Worm (Caenorhabditis elegans) whole organism, L4 larva: ENCODE data around the gene dars-2.

Experiments used
- F10B5.3 ChIP-seq: sonication (generic microtip); optimal IDR thresholded peaks from 2 replicates; lab custom pipeline; 2016; ENCODE audit warnings: mild to moderate bottlenecking, missing genetic modification characterization, missing compliant biosample characterization
- F26F4.8 ChIP-seq: fragments of 200-800 bp; sonication (Bioruptor generic); conservative IDR thresholded peaks from 2 replicates; pipeline ENCODE4 v1.3.6; 2022; ENCODE audit warnings: missing genetic modification characterization, missing compliant biosample characterization
- F49E8.2 ChIP-seq: sonication (generic microtip); optimal IDR thresholded peaks from 2 replicates; lab custom pipeline; 2016; ENCODE audit warnings: missing compliant biosample characterization, mild to moderate bottlenecking, missing genetic modification characterization, borderline replicate concordance
- R02D3.7 ChIP-seq: fragments of 150-350 bp; sonication (generic microtip); optimal IDR thresholded peaks from 3 replicates; lab custom pipeline; 2014; ENCODE audit warnings: missing biosample characterization, missing genetic modification characterization
- T26A8.4 ChIP-seq: fragments of 200-800 bp; sonication (Bioruptor generic); IDR thresholded peaks from 2 replicates; pipeline ENCODE4 v1.3.6; 2022; ENCODE audit warnings: missing genetic modification characterization, missing compliant biosample characterization
- Y105C5A.15 ChIP-seq: fragments of 200-800 bp; sonication (Bioruptor generic); IDR thresholded peaks from 2 replicates; pipeline ENCODE4 v1.3.6; 2022; ENCODE audit warnings: missing genetic modification characterization, missing compliant biosample characterization
- Y75B8A.6 ChIP-seq: fragments of 200-800 bp; sonication (Bioruptor generic); IDR thresholded peaks from 2 replicates; pipeline ENCODE4 v1.3.6; 2022; ENCODE audit warnings: missing genetic modification reagents, missing genetic modification characterization, missing compliant biosample characterization
- ZK337.2 ChIP-seq: fragments of 200-800 bp; sonication (Bioruptor generic); IDR thresholded peaks from 2 replicates; pipeline ENCODE4 v1.3.6; 2022; ENCODE audit warnings: missing genetic modification reagents, missing genetic modification characterization, missing compliant biosample characterization
- ZK546.5 ChIP-seq, 2 experiments: sonication (generic microtip); optimal IDR thresholded peaks; 2 replicates each; lab custom pipeline; 2017; ENCODE audit warnings: missing biosample characterization in 2 of 2, missing genetic modification characterization in 2 of 2
- aly-2 ChIP-seq: sonication (generic microtip); optimal IDR thresholded peaks from 2 replicates; lab custom pipeline; 2018; ENCODE audit warnings: missing biosample characterization, missing genetic modification characterization
- ceh-20 ChIP-seq: fragments of 200-800 bp; sonication (Bioruptor generic); IDR thresholded peaks from 2 replicates; pipeline ENCODE4 v1.3.6; 2022; ENCODE audit warnings: missing genetic modification reagents, missing genetic modification characterization, missing compliant biosample characterization
- ceh-32 ChIP-seq: sonication (generic microtip); optimal IDR thresholded peaks from 2 replicates; lab custom pipeline; 2016; ENCODE audit warnings: mild to moderate bottlenecking, missing genetic modification characterization, missing compliant biosample characterization; ENCODE audit not compliant: poor library complexity
- ceh-44 ChIP-seq: fragments of 200-800 bp; sonication (Bioruptor generic); IDR thresholded peaks from 2 replicates; pipeline ENCODE4 v1.3.6; 2022; ENCODE audit warnings: missing genetic modification reagents, missing genetic modification characterization, missing compliant biosample characterization
- ceh-62 ChIP-seq: sonication (generic microtip); optimal IDR thresholded peaks from 2 replicates; lab custom pipeline; 2017; ENCODE audit warnings: missing biosample characterization, missing genetic modification characterization
- ces-1 ChIP-seq: fragments of 150-350 bp; sonication (generic microtip); optimal IDR thresholded peaks from 4 replicates; lab custom pipeline; 2014; ENCODE audit warnings: missing biosample characterization, missing genetic modification reagents, missing genetic modification characterization
- daf-8 ChIP-seq: fragments of 200-800 bp; sonication (Bioruptor generic); IDR thresholded peaks from 2 replicates; pipeline ENCODE4 v1.3.6; 2022; ENCODE audit warnings: missing genetic modification characterization, missing compliant biosample characterization
- dmd-6 ChIP-seq: fragments of 200-800 bp; sonication (Bioruptor generic); IDR thresholded peaks from 2 replicates; pipeline ENCODE4 v1.3.6; 2022; ENCODE audit warnings: missing genetic modification reagents, missing genetic modification characterization, missing compliant biosample characterization
- dmd-8 ChIP-seq: fragments of 200-800 bp; sonication (Bioruptor generic); IDR thresholded peaks from 2 replicates; pipeline ENCODE4 v1.3.6; 2022; ENCODE audit warnings: missing genetic modification characterization, missing compliant biosample characterization
- duxl-1 ChIP-seq: sonication (generic microtip); optimal IDR thresholded peaks from 2 replicates; lab custom pipeline; 2016; ENCODE audit warnings: mild to moderate bottlenecking, missing genetic modification characterization, moderate library complexity, missing compliant biosample characterization; ENCODE audit not compliant: poor library complexity
- egl-27 ChIP-seq: sonication (generic microtip); optimal IDR thresholded peaks from 3 replicates; lab custom pipeline; 2017; ENCODE audit warnings: missing biosample characterization, missing genetic modification reagents, missing genetic modification characterization
- egl-43 ChIP-seq: fragments of 200-800 bp; sonication (Bioruptor generic); IDR thresholded peaks from 2 replicates; pipeline ENCODE4 v1.3.6; 2022; ENCODE audit warnings: missing genetic modification reagents, missing genetic modification characterization, missing compliant biosample characterization
- fkh-10 ChIP-seq: fragments of 150-350 bp; optimal IDR thresholded peaks from 2 replicates; lab custom pipeline; 2014; ENCODE audit warnings: missing biosample characterization, missing genetic modification reagents, missing genetic modification characterization
- fos-1 ChIP-seq: fragments of 150-350 bp; optimal IDR thresholded peaks from 2 replicates; lab custom pipeline; 2014; ENCODE audit warnings: missing biosample characterization, missing genetic modification characterization
- gei-8 ChIP-seq: fragments of 200-800 bp; sonication (Bioruptor generic); optimal IDR thresholded peaks from 2 replicates; lab custom pipeline; 2018; ENCODE audit warnings: mild to moderate bottlenecking, missing genetic modification characterization, missing compliant biosample characterization
- jun-1 ChIP-seq: fragments of 150-350 bp; optimal IDR thresholded peaks from 2 replicates; lab custom pipeline; 2014; ENCODE audit warnings: missing biosample characterization, missing genetic modification reagents, missing genetic modification characterization
- lim-7 ChIP-seq: fragments of 200-800 bp; sonication (Bioruptor generic); IDR thresholded peaks from 2 replicates; pipeline ENCODE4 v1.3.6; 2022; ENCODE audit warnings: missing genetic modification characterization, missing compliant biosample characterization
- lin-38 ChIP-seq: fragments of 200-800 bp; sonication (Bioruptor generic); IDR thresholded peaks from 2 replicates; pipeline ENCODE4 v1.3.6; 2022; ENCODE audit warnings: missing genetic modification reagents, missing genetic modification characterization, missing compliant biosample characterization
- lin-39 ChIP-seq: fragments of 150-350 bp; optimal IDR thresholded peaks from 2 replicates; lab custom pipeline; 2014; ENCODE audit warnings: missing biosample characterization, missing genetic modification reagents, missing genetic modification characterization
- madf-5 ChIP-seq, 2 experiments: fragments of 200-800 bp; sonication (Bioruptor generic); IDR thresholded peaks; 2 replicates each; pipeline ENCODE4 v1.3.6; 2022; ENCODE audit warnings: missing compliant biosample characterization in 2 of 2, missing genetic modification characterization in 2 of 2
- mdt-29 ChIP-seq: fragments of 200-800 bp; sonication (Bioruptor generic); IDR thresholded peaks from 2 replicates; pipeline ENCODE4 v1.3.6; 2022; ENCODE audit warnings: missing genetic modification reagents, missing genetic modification characterization, missing compliant biosample characterization
- mes-2 ChIP-seq: sonication (generic microtip); optimal IDR thresholded peaks from 2 replicates; lab custom pipeline; 2016; ENCODE audit warnings: missing genotype, mild to moderate bottlenecking, missing genetic modification characterization, missing compliant biosample characterization; ENCODE audit not compliant: poor library complexity, severe bottlenecking
- nhr-102 ChIP-seq: sonication (generic microtip); optimal IDR thresholded peaks from 2 replicates; lab custom pipeline; 2016; ENCODE audit warnings: mild to moderate bottlenecking, missing genetic modification characterization, moderate library complexity, missing compliant biosample characterization
- nhr-111 ChIP-seq: fragments of 200-800 bp; sonication (Bioruptor generic); optimal IDR thresholded peaks from 2 replicates; lab custom pipeline; 2018; ENCODE audit warnings: mild to moderate bottlenecking, missing genetic modification characterization, missing compliant biosample characterization
- nhr-25 ChIP-seq: sonication (generic microtip); optimal IDR thresholded peaks from 2 replicates; lab custom pipeline; 2017; ENCODE audit warnings: missing genetic modification characterization, mild to moderate bottlenecking, missing compliant biosample characterization, antibody characterized with exemption, moderate library complexity, borderline replicate concordance; ENCODE audit not compliant: insufficient read depth
- nhr-41 ChIP-seq: fragments of 200-800 bp; sonication (Bioruptor generic); IDR thresholded peaks from 2 replicates; pipeline ENCODE4 v1.3.6; 2022; ENCODE audit warnings: missing genetic modification reagents, missing genetic modification characterization, missing compliant biosample characterization
- nhr-6 ChIP-seq: fragments of 150-350 bp; optimal IDR thresholded peaks from 2 replicates; lab custom pipeline; 2014; ENCODE audit warnings: missing biosample characterization, missing genetic modification characterization
- nhr-76 ChIP-seq: fragments of 150-350 bp; optimal IDR thresholded peaks from 2 replicates; lab custom pipeline; 2014; ENCODE audit warnings: missing biosample characterization, missing genetic modification characterization
- nhr-77 ChIP-seq: fragments of 150-350 bp; optimal IDR thresholded peaks from 2 replicates; lab custom pipeline; 2014; ENCODE audit warnings: missing biosample characterization, missing genetic modification characterization
- pha-4 ChIP-seq, 2 experiments: fragments of 150-350 bp in 1 of 2; fragments of 200-800 bp in 1 of 2; sonication (Bioruptor generic) in 1 of 2; IDR thresholded peaks in 1 of 2; optimal IDR thresholded peaks in 1 of 2; 2 replicates each; pipeline versions ENCODE4 v1.3.6 to Lab custom; 2014 to 2022; ENCODE audit warnings: missing genetic modification characterization in 2 of 2, missing genetic modification reagents in 2 of 2, missing biosample characterization in 1 of 2, missing compliant biosample characterization in 1 of 2
- rbr-2 ChIP-seq: sonication (generic microtip); optimal IDR thresholded peaks from 2 replicates; lab custom pipeline; 2016; ENCODE audit warnings: missing genotype, missing genetic modification characterization, missing compliant biosample characterization
- set-16 ChIP-seq: fragments of 200-800 bp; sonication (Bioruptor generic); IDR thresholded peaks from 2 replicates; pipeline ENCODE4 v1.3.6; 2022; ENCODE audit warnings: missing genetic modification reagents, missing genetic modification characterization, missing compliant biosample characterization
- tag-97 ChIP-seq: fragments of 200-800 bp; sonication (Bioruptor generic); IDR thresholded peaks from 2 replicates; pipeline ENCODE4 v1.3.6; 2022; ENCODE audit warnings: missing genetic modification characterization, missing compliant biosample characterization
- unc-130 ChIP-seq: sonication (generic microtip); optimal IDR thresholded peaks from 2 replicates; lab custom pipeline; 2016; ENCODE audit warnings: missing genetic modification reagents, missing genetic modification characterization, missing compliant biosample characterization
- unc-39 ChIP-seq: sonication (generic microtip); optimal IDR thresholded peaks from 2 replicates; lab custom pipeline; 2017; ENCODE audit warnings: missing biosample characterization, missing genetic modification characterization
- unc-62 ChIP-seq, 3 experiments: fragments of 150-350 bp in 1 of 3; sonication (generic microtip); optimal IDR thresholded peaks in 2 of 3; peaks in 1 of 3; 1 replicate in 1 of 3; 2 replicates in 2 of 3; lab custom pipeline; 2014 to 2017; ENCODE audit warnings: missing biosample characterization in 3 of 3, missing genetic modification characterization in 3 of 3, missing genetic modification reagents in 3 of 3, missing genotype in 1 of 3
- zag-1 ChIP-seq: fragments of 150-350 bp; optimal IDR thresholded peaks from 2 replicates; lab custom pipeline; 2014; ENCODE audit warnings: missing biosample characterization, missing genetic modification characterization
- zfp-2 ChIP-seq: sonication (generic microtip); optimal IDR thresholded peaks from 2 replicates; lab custom pipeline; 2016; ENCODE audit warnings: mild to moderate bottlenecking, missing genetic modification characterization, missing compliant biosample characterization
- ztf-11 ChIP-seq: fragments of 150-350 bp; optimal IDR thresholded peaks from 2 replicates; lab custom pipeline; 2014; ENCODE audit warnings: missing biosample characterization, missing genetic modification characterization

Gene dars-2

ce11 chrV:12001747-12002456 is 46.6 kb upstream of the dars-2 start, which contains the start of gene gcy-33 (continued):
- TF ChIP-seq zfp-2, result peak; percentile 67
- peak; percentile 40 for TF ChIP-seq nhr-77
- peak; percentile 42; the same call in 1 of the 2 replicates for TF ChIP-seq Y75B8A.6
- peak; percentile 92 for TF ChIP-seq nhr-102 (tag; lab: Kevin White, UChicago)
- TF ChIP-seq aly-2 (tag; lab: Kevin White, UChicago), result no peak
- TF ChIP-seq ceh-32 (tag; lab: Kevin White, UChicago), result peak; percentile 38
- peak; percentile 88 for TF ChIP-seq mes-2 (tag; lab: Kevin White, UChicago)
- TF ChIP-seq R02D3.7, result no peak
- peak; percentile 37 for TF ChIP-seq F10B5.3 (tag; lab: Kevin White, UChicago)
- TF ChIP-seq ces-1 (GFP tag; lab: Kevin White, UChicago), result no peak
- TF ChIP-seq nhr-76, result no peak
- peak; percentile 73; the same call in 1 of the 2 replicates for TF ChIP-seq dmd-8 (GFP tag; lab: Robert Waterston, UW)
- TF ChIP-seq set-16, result no peak; the same call in 1 of the 2 replicates
- TF ChIP-seq egl-43 (GFP tag; lab: Robert Waterston, UW), result peak; percentile 97
- TF ChIP-seq fos-1 (tag; lab: Kevin White, UChicago), result no peak
- TF ChIP-seq nhr-25 (tag; lab: Kevin White, UChicago), result peak; percentile 82
- TF ChIP-seq dmd-6 (GFP tag; lab: Robert Waterston, UW), result peak; percentile 89
- TF ChIP-seq madf-5 (GFP tag; IDR thresholded peaks at IDR 0.05; lab: Robert Waterston, UW), result peak; percentile 60 to 79; a peak in 2 of 4 replicates
- TF ChIP-seq gei-8, result peak; percentile 92
- TF ChIP-seq ceh-62 (tag; lab: Kevin White, UChicago), result no peak
- TF ChIP-seq daf-8 (GFP tag; lab: Robert Waterston, UW), result no peak
- peak; percentile 86 for TF ChIP-seq ceh-44 (GFP tag; lab: Robert Waterston, UW)
- peak; percentile 83; the same call in 1 of the 2 replicates for TF ChIP-seq nhr-41 (GFP tag; lab: Robert Waterston, UW)
- no peak for TF ChIP-seq ZK337.2 (GFP tag; lab: Robert Waterston, UW)
- TF ChIP-seq jun-1 (tag; lab: Kevin White, UChicago), result peak; percentile 12
- peak; percentile 93 for TF ChIP-seq duxl-1 (tag; lab: Kevin White, UChicago)
- no peak for TF ChIP-seq zag-1
- TF ChIP-seq unc-62 (GFP tag; optimal IDR thresholded peaks at IDR 0.05 in 1 of 2; lab: Kevin White, UChicago), result peak in 1 of 2 experiments; percentile 51
- no peak for TF ChIP-seq unc-62 (tag; optimal IDR thresholded peaks at IDR 0.05; lab: Kevin White, UChicago)
- TF ChIP-seq pha-4 (GFP tag; IDR thresholded peaks at IDR 0.05; lab: Robert Waterston, UW), result peak; percentile 91
- TF ChIP-seq pha-4 (tag; optimal IDR thresholded peaks at IDR 0.05; lab: Kevin White, UChicago), result no peak
- TF ChIP-seq Y105C5A.15, result peak; percentile 89
- TF ChIP-seq F49E8.2, result peak; percentile 56
- peak; percentile 86 for TF ChIP-seq rbr-2 (tag; lab: Kevin White, UChicago)
- TF ChIP-seq nhr-111, result peak; percentile 93
- peak; percentile 93 for TF ChIP-seq lim-7 (GFP tag; lab: Robert Waterston, UW)
- TF ChIP-seq egl-27, result peak; percentile 24
- peak; percentile 83 for TF ChIP-seq lin-38 (GFP tag; lab: Robert Waterston, UW)
- TF ChIP-seq tag-97 (GFP tag; lab: Robert Waterston, UW), result no peak
- peak; percentile 73 for TF ChIP-seq ceh-20 (GFP tag; lab: Robert Waterston, UW)
- no peak for TF ChIP-seq lin-39
- peak; percentile 97 for TF ChIP-seq nhr-6
- TF ChIP-seq mdt-29, result peak; percentile 89
- TF ChIP-seq T26A8.4 (GFP tag; lab: Robert Waterston, UW), result peak; percentile 92
- no peak for TF ChIP-seq ztf-11 (tag; lab: Kevin White, UChicago)
- TF ChIP-seq ZK546.5 (tag; optimal IDR thresholded peaks at IDR 0.05; lab: Kevin White, UChicago), result no peak
- TF ChIP-seq fkh-10 (GFP tag; lab: Kevin White, UChicago), result no peak
- TF ChIP-seq unc-39 (tag; lab: Kevin White, UChicago), result no peak
- peak; percentile 63 for TF ChIP-seq unc-130 (GFP tag; lab: Kevin White, UChicago)
- peak; percentile 83 for TF ChIP-seq F26F4.8
